Worm (Caenorhabditis elegans): ENCODE results near the gene nas-37.

- TF ChIP-seq lin-14 (GFP tag; optimal IDR thresholded peaks at IDR 0.05), result no peak
- no peak for TF ChIP-seq ama-1 (optimal IDR thresholded peaks at IDR 0.05)
- no peak for TF ChIP-seq jun-1 (tag; optimal IDR thresholded peaks at IDR 0.05)
Observed at ce11 chrX:9921257-9921656, 27.6 kb downstream of the nas-37 start, which contains the start of gene C17G1.2.
